Fruit fly (Drosophila melanogaster) whole organism, embryonic: ENCODE results near the gene CG14190.
A peak's percentile ranks its signal among the peaks of the same experiment; 100 is the strongest.

Experiments
- Abd-B ChIP-seq: fragments of 200-800 bp; sonication (Bioruptor generic); optimal IDR thresholded peaks from 2 replicates; lab custom pipeline; 2018; ENCODE audit warnings: missing biosample characterization, mild to moderate bottlenecking, missing genetic modification characterization, moderate library complexity
- Ada2b ChIP-seq: fragments of 200-800 bp; sonication (Bioruptor generic); IDR thresholded peaks from 2 replicates; pipeline ENCODE4 v1.3.6; 2022; ENCODE audit warnings: missing biosample characterization, missing genetic modification characterization
- CG10543 ChIP-seq: fragments of 200-800 bp; sonication (Bioruptor generic); optimal IDR thresholded peaks from 3 replicates; lab custom pipeline; 2017; ENCODE audit warnings: missing biosample characterization, mild to moderate bottlenecking, missing genetic modification characterization, moderate library complexity
- CG11504 ChIP-seq: fragments of 200-800 bp; sonication (Bioruptor generic); optimal IDR thresholded peaks from 3 replicates; lab custom pipeline; 2019; ENCODE audit warnings: missing biosample characterization, mild to moderate bottlenecking, missing genetic modification characterization, moderate library complexity
- CG12391 ChIP-seq: fragments of 200-800 bp; sonication (Bioruptor generic); optimal IDR thresholded peaks from 3 replicates; lab custom pipeline; 2018; ENCODE audit warnings: missing biosample characterization, mild to moderate bottlenecking, missing genetic modification characterization, moderate library complexity
- CG17328 ChIP-seq: fragments of 200-800 bp; sonication (Bioruptor generic); IDR thresholded peaks from 2 replicates; pipeline ENCODE4 v1.3.6; 2022; ENCODE audit warnings: missing biosample characterization, missing genetic modification characterization
- CG17361 ChIP-seq: fragments of 200-800 bp; sonication (Bioruptor generic); IDR thresholded peaks from 3 replicates; pipeline ENCODE4 v1.3.6; 2022; ENCODE audit warnings: missing biosample characterization, missing genetic modification characterization
- CG18262 ChIP-seq: fragments of 200-800 bp; optimal IDR thresholded peaks from 3 replicates; lab custom pipeline; 2019; ENCODE audit warnings: missing biosample characterization, mild to moderate bottlenecking, missing genetic modification characterization, moderate library complexity
- CG18599 ChIP-seq: fragments of 200-800 bp; sonication (Bioruptor generic); optimal IDR thresholded peaks from 3 replicates; lab custom pipeline; 2017; ENCODE audit warnings: missing biosample characterization, missing genetic modification characterization, mild to moderate bottlenecking, moderate library complexity, missing genetic modification reagents
- CG2202 ChIP-seq: fragments of 200-800 bp; sonication (Bioruptor generic); optimal IDR thresholded peaks from 2 replicates; lab custom pipeline; 2018; ENCODE audit warnings: missing biosample characterization, mild to moderate bottlenecking, missing genetic modification characterization
- CG2712 ChIP-seq: fragments of 200-800 bp; optimal IDR thresholded peaks from 3 replicates; lab custom pipeline; 2019; ENCODE audit warnings: missing biosample characterization, mild to moderate bottlenecking, missing genetic modification characterization, moderate library complexity
- CG4820 ChIP-seq: fragments of 200-800 bp; sonication (Bioruptor generic); optimal IDR thresholded peaks from 3 replicates; lab custom pipeline; 2016; ENCODE audit warnings: missing biosample characterization, missing genetic modification characterization
- CG5180 ChIP-seq: fragments of 200-800 bp; sonication (Bioruptor generic); optimal IDR thresholded peaks from 3 replicates; lab custom pipeline; 2017; ENCODE audit warnings: missing biosample characterization, missing genetic modification characterization, mild to moderate bottlenecking, moderate library complexity, missing genetic modification reagents
- CG6813 ChIP-seq: fragments of 200-800 bp; sonication (Bioruptor generic); optimal IDR thresholded peaks from 2 replicates; lab custom pipeline; 2017; ENCODE audit warnings: missing biosample characterization, missing genetic modification characterization, mild to moderate bottlenecking, moderate library complexity, missing genetic modification reagents
- CG7271 ChIP-seq: fragments of 200-800 bp; sonication (Bioruptor generic); optimal IDR thresholded peaks from 2 replicates; lab custom pipeline; 2018; ENCODE audit warnings: missing biosample characterization, mild to moderate bottlenecking, missing genetic modification characterization, moderate library complexity
- CG8290 ChIP-seq, 3 experiments: fragments of 200-800 bp; sonication (Bioruptor generic); optimal IDR thresholded peaks; 2 replicates each; lab custom pipeline; 2016 to 2019; ENCODE audit warnings: missing biosample characterization in 3 of 3, missing genetic modification characterization in 3 of 3, mild to moderate bottlenecking in 2 of 3, moderate library complexity in 1 of 3
- CG8359 ChIP-seq: fragments of 200-800 bp; sonication (Bioruptor generic); optimal IDR thresholded peaks from 2 replicates; lab custom pipeline; 2017; ENCODE audit warnings: missing biosample characterization, mild to moderate bottlenecking, missing genetic modification characterization, borderline replicate concordance
- CG8924 ChIP-seq: fragments of 200-800 bp; optimal IDR thresholded peaks from 3 replicates; lab custom pipeline; 2019; ENCODE audit warnings: missing biosample characterization, mild to moderate bottlenecking, missing genetic modification characterization, moderate library complexity
- CG8944 ChIP-seq: fragments of 200-800 bp; sonication (Bioruptor generic); optimal IDR thresholded peaks from 3 replicates; lab custom pipeline; 2016; ENCODE audit warnings: missing biosample characterization, missing genetic modification characterization
- D19A ChIP-seq: fragments of 200-800 bp; optimal IDR thresholded peaks from 3 replicates; lab custom pipeline; 2019; ENCODE audit warnings: missing biosample characterization, mild to moderate bottlenecking, missing genetic modification characterization, moderate library complexity
- D19B ChIP-seq: fragments of 200-800 bp; sonication (Bioruptor generic); optimal IDR thresholded peaks from 2 replicates; lab custom pipeline; 2017; ENCODE audit warnings: missing biosample characterization, mild to moderate bottlenecking, missing genetic modification characterization
- Ets65A ChIP-seq: fragments of 200-800 bp; sonication (Bioruptor generic); peaks from one replicate; lab custom pipeline; 2016; ENCODE audit warnings: missing biosample characterization, missing genetic modification characterization
- Fer1 ChIP-seq: fragments of 200-800 bp; sonication (Bioruptor generic); optimal IDR thresholded peaks from 2 replicates; lab custom pipeline; 2017; ENCODE audit warnings: missing biosample characterization, mild to moderate bottlenecking, missing genetic modification characterization
- Hr51 ChIP-seq, 2 experiments: fragments of 200-800 bp; sonication (Bioruptor generic); optimal IDR thresholded peaks; 2 replicates in 1 of 2; 3 replicates in 1 of 2; lab custom pipeline; 2016 to 2018; ENCODE audit warnings: missing biosample characterization in 2 of 2, missing genetic modification characterization in 2 of 2, mild to moderate bottlenecking in 1 of 2, moderate library complexity in 1 of 2
- Jarid2 ChIP-seq: fragments of 200-800 bp; sonication (Bioruptor generic); optimal IDR thresholded peaks from 3 replicates; lab custom pipeline; 2017; ENCODE audit warnings: mild to moderate bottlenecking, missing biosample characterization, missing genetic modification reagents, missing genetic modification characterization
- NC2β ChIP-seq: fragments of 200-800 bp; sonication (Bioruptor generic); optimal IDR thresholded peaks from 2 replicates; lab custom pipeline; 2016; ENCODE audit warnings: missing biosample characterization, missing genetic modification characterization
- NfI ChIP-seq: fragments of 200-800 bp; sonication (Bioruptor generic); optimal IDR thresholded peaks from 3 replicates; lab custom pipeline; 2018; ENCODE audit warnings: missing biosample characterization, mild to moderate bottlenecking, missing genetic modification characterization, moderate library complexity
- Oli ChIP-seq: fragments of 200-800 bp; sonication (Bioruptor generic); optimal IDR thresholded peaks from 2 replicates; lab custom pipeline; 2018; ENCODE audit warnings: missing biosample characterization, mild to moderate bottlenecking, missing genetic modification characterization, moderate library complexity
- PHDP ChIP-seq: fragments of 200-800 bp; sonication (Bioruptor generic); optimal IDR thresholded peaks from 3 replicates; lab custom pipeline; 2018; ENCODE audit warnings: missing biosample characterization, mild to moderate bottlenecking, missing genetic modification characterization, moderate library complexity
- Rfx ChIP-seq: fragments of 200-800 bp; sonication (Bioruptor generic); IDR thresholded peaks from 2 replicates; pipeline ENCODE4 v1.3.6; 2022; ENCODE audit warnings: missing biosample characterization, missing genetic modification characterization
- Scr ChIP-seq: fragments of 200-800 bp; sonication (Bioruptor generic); IDR thresholded peaks from 2 replicates; pipeline ENCODE4 v1.3.6; 2022; ENCODE audit warnings: missing biosample characterization, missing genetic modification characterization; ENCODE audit not compliant: partially characterized antibody
- Sox100B ChIP-seq: fragments of 200-800 bp; sonication (Bioruptor generic); optimal IDR thresholded peaks from 3 replicates; lab custom pipeline; 2018; ENCODE audit warnings: missing biosample characterization, mild to moderate bottlenecking, missing genetic modification characterization
- chn ChIP-seq: fragments of 200-800 bp; sonication (Bioruptor generic); optimal IDR thresholded peaks from 2 replicates; lab custom pipeline; 2016; ENCODE audit warnings: missing biosample characterization, missing genetic modification characterization
- ci ChIP-seq: fragments of 200-800 bp; sonication (Bioruptor generic); IDR thresholded peaks from 3 replicates; pipeline ENCODE4 v1.3.6; 2022; ENCODE audit warnings: missing biosample characterization, missing genetic modification characterization
- croc ChIP-seq: fragments of 200-800 bp; sonication (Bioruptor generic); conservative IDR thresholded peaks from 3 replicates; pipeline ENCODE4 v1.3.6; 2022; ENCODE audit warnings: missing biosample characterization, missing genetic modification characterization
- dmrt99B ChIP-seq: fragments of 200-800 bp; sonication (Bioruptor generic); optimal IDR thresholded peaks from 2 replicates; lab custom pipeline; 2018; ENCODE audit warnings: missing biosample characterization, mild to moderate bottlenecking, missing genetic modification characterization, moderate library complexity
- esg ChIP-seq: fragments of 200-800 bp; sonication (Bioruptor generic); conservative IDR thresholded peaks from 2 replicates; pipeline ENCODE4 v1.3.6; 2022; ENCODE audit warnings: missing biosample characterization, missing genetic modification characterization
- ind ChIP-seq: fragments of 200-800 bp; sonication (Bioruptor generic); optimal IDR thresholded peaks from 3 replicates; lab custom pipeline; 2016; ENCODE audit warnings: missing biosample characterization, missing genetic modification characterization
- lab ChIP-seq: fragments of 200-800 bp; sonication (Bioruptor generic); optimal IDR thresholded peaks from 3 replicates; lab custom pipeline; 2017; ENCODE audit warnings: missing biosample characterization, missing genetic modification characterization, mild to moderate bottlenecking, moderate library complexity, missing genetic modification reagents
- pan ChIP-seq, 4 experiments: fragments of >200 bp in 3 of 4; fragments of 200-800 bp in 1 of 4; sonication (Bioruptor generic) in 1 of 4; optimal IDR thresholded peaks in 3 of 4; IDR thresholded peaks in 1 of 4; 2 replicates each; pipeline versions ENCODE4 v1.3.6 to Lab custom; 2017 to 2022; ENCODE audit warnings: missing biosample characterization in 2 of 4, missing genetic modification characterization in 2 of 4, mixed read lengths in 1 of 4
- pum ChIP-seq: fragments of 200-800 bp; sonication (Bioruptor generic); optimal IDR thresholded peaks from 2 replicates; lab custom pipeline; 2016; ENCODE audit warnings: missing biosample characterization, missing genetic modification characterization
- sc ChIP-seq, 3 experiments: fragments of >200 bp in 2 of 3; fragments of 200-800 bp in 1 of 3; sonication (Bioruptor generic) in 1 of 3; optimal IDR thresholded peaks; 2 replicates in 2 of 3; 3 replicates in 1 of 3; lab custom pipeline; 2017; ENCODE audit warnings: mild to moderate bottlenecking in 1 of 3, missing biosample characterization in 1 of 3, missing genetic modification characterization in 1 of 3, missing genetic modification reagents in 1 of 3
- sens ChIP-seq: fragments of 200-800 bp; sonication (Bioruptor generic); peaks from one replicate; lab custom pipeline; 2016; ENCODE audit warnings: missing biosample characterization, missing genetic modification characterization
- shn ChIP-seq: fragments of 200-800 bp; sonication (Bioruptor generic); optimal IDR thresholded peaks from 3 replicates; lab custom pipeline; 2016; ENCODE audit warnings: missing biosample characterization, missing genetic modification characterization
- sisA ChIP-seq: fragments of 200-800 bp; sonication (Bioruptor generic); IDR thresholded peaks from 2 replicates; pipeline ENCODE4 v1.3.6; 2022; ENCODE audit warnings: missing biosample characterization, missing genetic modification characterization
- slou ChIP-seq: fragments of 200-800 bp; sonication (Bioruptor generic); optimal IDR thresholded peaks from 3 replicates; lab custom pipeline; 2016; ENCODE audit warnings: missing biosample characterization, missing genetic modification characterization

CG14190 gene

dm6 chrX:19106842-19107557, 50.3 kb downstream of the CG14190 start (continued):
- TF ChIP-seq lab (peak; percentile 42), CG2712 (tag; lab: Kevin White, UChicago) (peak; percentile 39), Rfx (GFP tag; lab: Robert Waterston, UW) (peak; percentile 37), CG7271 (no peak), chn (GFP tag; lab: Kevin White, UChicago) (peak; percentile 18), CG8290 (GFP tag; optimal IDR thresholded peaks at IDR 0.05; lab: Kevin White, UChicago) (no peak), CG8290 (tag; optimal IDR thresholded peaks at IDR 0.05; lab: Kevin White, UChicago) (peak in 1 of 2 experiments; percentile 24), CG12391 (tag; lab: Kevin White, UChicago) (peak; percentile 29), CG5180 (GFP tag; lab: Kevin White, UChicago) (peak; percentile 8), pum (GFP tag; lab: Kevin White, UChicago) (peak; percentile 15), esg (GFP tag; lab: Robert Waterston, UW) (peak; percentile 52), Hr51 (GFP tag; optimal IDR thresholded peaks at IDR 0.05; lab: Kevin White, UChicago) (peak in 1 of 2 experiments; percentile 49), sc (optimal IDR thresholded peaks at IDR 0.05; lab: Kevin White, UChicago) (no peak), sc (GFP tag; optimal IDR thresholded peaks at IDR 0.05; lab: Kevin White, UChicago) (no peak), D19B (peak; percentile 8), PHDP (tag; lab: Kevin White, UChicago) (peak; percentile 42), Fer1 (peak; percentile 58), CG11504 (peak; percentile 49), sens (GFP tag; lab: Kevin White, UChicago) (peak; percentile 62), slou (GFP tag; lab: Kevin White, UChicago) (peak; percentile 28), Ada2b (GFP tag; lab: Robert Waterston, UW) (0 out of 2 replicates have a peak, but pooled peaks have one; percentile 9), sisA (peak; percentile 32; the same call in 1 of the 2 replicates), CG4820 (peak; percentile 44), dmrt99B (tag; lab: Kevin White, UChicago) (peak; percentile 70), NfI (peak; percentile 29), pan (optimal IDR thresholded peaks at IDR 0.05; lab: Kevin White, UChicago) (no peak), pan (GFP tag; optimal IDR thresholded peaks at IDR 0.05 in 1 of 2, IDR thresholded peaks at IDR 0.05 in 1 of 2) (peak in 1 of 2 experiments; percentile 57), Oli (tag; lab: Kevin White, UChicago) (peak; percentile 59), CG8359 (GFP tag; lab: Kevin White, UChicago) (peak; percentile 7), CG8924 (tag; lab: Kevin White, UChicago) (peak; percentile 30), CG10543 (GFP tag; lab: Kevin White, UChicago) (peak; percentile 23), D19A (tag; lab: Kevin White, UChicago) (peak; percentile 9), Jarid2 (GFP tag; lab: Kevin White, UChicago) (peak; percentile 14), CG8944 (GFP tag; lab: Kevin White, UChicago) (no peak), ind (GFP tag; lab: Kevin White, UChicago) (peak; percentile 13), croc (GFP tag; lab: Robert Waterston, UW) (peak; percentile 31; the same call in 2 of the 3 replicates), shn (GFP tag; lab: Kevin White, UChicago) (peak; percentile 17), NC2β (GFP tag; lab: Kevin White, UChicago) (no peak), CG17361 (GFP tag; lab: Robert Waterston, UW) (peak; percentile 55), CG18599 (peak; percentile 65), Scr (GFP tag; lab: Robert Waterston, UW) (no peak), CG18262 (tag; lab: Kevin White, UChicago) (peak; percentile 35), Ets65A (peak; percentile 89), CG17328 (peak; percentile 29; the same call in 1 of the 2 replicates), Sox100B (GFP tag; lab: Kevin White, UChicago) (peak; percentile 43), Abd-B (peak; percentile 56), ci (GFP tag; lab: Robert Waterston, UW) (0 out of 3 replicates have a peak, but pooled peaks have one; percentile 53), CG6813 (GFP tag; lab: Kevin White, UChicago) (peak; percentile 26), CG2202 (tag; lab: Kevin White, UChicago) (no peak)
